Worm (Caenorhabditis elegans) whole organism, late embryonic: ENCODE data around the gene glb-28.

Experiments
- F13H6.1 ChIP-seq: sonication (generic microtip); optimal IDR thresholded peaks from 2 replicates; lab custom pipeline; 2016; ENCODE audit warnings: missing genetic modification characterization, missing compliant biosample characterization
- T23F11.4 ChIP-seq: fragments of 200-800 bp; sonication (Bioruptor generic); optimal IDR thresholded peaks from 2 replicates; lab custom pipeline; 2018; ENCODE audit warnings: mild to moderate bottlenecking, missing genetic modification characterization, missing compliant biosample characterization
- ahr-1 ChIP-seq: sonication (generic microtip); optimal IDR thresholded peaks from 2 replicates; lab custom pipeline; 2016; ENCODE audit warnings: missing genetic modification characterization, missing compliant biosample characterization
- ceh-18 ChIP-seq: sonication (generic microtip); optimal IDR thresholded peaks from 2 replicates; lab custom pipeline; 2016; ENCODE audit warnings: missing genetic modification characterization, missing compliant biosample characterization
- ceh-2 ChIP-seq: sonication (generic microtip); optimal IDR thresholded peaks from 2 replicates; lab custom pipeline; 2016; ENCODE audit warnings: missing genotype, missing genetic modification characterization, missing compliant biosample characterization
- ceh-22 ChIP-seq: sonication (generic microtip); optimal IDR thresholded peaks from 2 replicates; lab custom pipeline; 2017; ENCODE audit warnings: missing biosample characterization, missing genetic modification characterization
- ceh-24 ChIP-seq: sonication (generic microtip); optimal IDR thresholded peaks from 2 replicates; lab custom pipeline; 2016; ENCODE audit warnings: mild to moderate bottlenecking, missing genetic modification characterization, missing compliant biosample characterization
- ceh-31 ChIP-seq: sonication (generic microtip); optimal IDR thresholded peaks from 2 replicates; lab custom pipeline; 2016; ENCODE audit warnings: missing genetic modification characterization, missing compliant biosample characterization
- ceh-34 ChIP-seq: sonication (generic microtip); optimal IDR thresholded peaks from 2 replicates; lab custom pipeline; 2016; ENCODE audit warnings: mild to moderate bottlenecking, missing genetic modification characterization, missing compliant biosample characterization
- ceh-45 ChIP-seq: fragments of 200-800 bp; sonication (Bioruptor generic); IDR thresholded peaks from 2 replicates; pipeline ENCODE4 v1.3.6; 2022; ENCODE audit warnings: missing genetic modification reagents, missing genetic modification characterization, missing compliant biosample characterization
- che-1 ChIP-seq: sonication (generic microtip); optimal IDR thresholded peaks from 2 replicates; lab custom pipeline; 2016; ENCODE audit warnings: mild to moderate bottlenecking, missing genetic modification characterization, missing compliant biosample characterization
- dve-1 ChIP-seq: sonication (generic microtip); optimal IDR thresholded peaks from 2 replicates; lab custom pipeline; 2017; ENCODE audit warnings: antibody characterized with exemption, mild to moderate bottlenecking, missing genetic modification characterization, missing compliant biosample characterization
- elt-4 ChIP-seq: sonication (generic microtip); optimal IDR thresholded peaks from 2 replicates; lab custom pipeline; 2016; ENCODE audit warnings: missing genetic modification characterization, missing compliant biosample characterization
- eyg-1 ChIP-seq: sonication (generic microtip); optimal IDR thresholded peaks from 2 replicates; lab custom pipeline; 2016; ENCODE audit warnings: missing genotype, missing genetic modification characterization, missing compliant biosample characterization
- fkh-10 ChIP-seq: fragments of 150-350 bp; optimal IDR thresholded peaks from 2 replicates; lab custom pipeline; 2014; ENCODE audit warnings: missing biosample characterization, missing genetic modification reagents, missing genetic modification characterization
- fkh-6 ChIP-seq: sonication (generic microtip); optimal IDR thresholded peaks from 2 replicates; lab custom pipeline; 2016; ENCODE audit warnings: missing genetic modification characterization, missing compliant biosample characterization
- hlh-13 ChIP-seq: fragments of 200-800 bp; sonication (Bioruptor generic); optimal IDR thresholded peaks from 2 replicates; lab custom pipeline; 2018; ENCODE audit warnings: mild to moderate bottlenecking, missing genetic modification characterization, missing compliant biosample characterization
- hlh-8 ChIP-seq: sonication (generic microtip); optimal IDR thresholded peaks from 2 replicates; lab custom pipeline; 2016; ENCODE audit warnings: missing genotype, missing genetic modification characterization, missing compliant biosample characterization
- lin-11 ChIP-seq: fragments of 200-800 bp; sonication (Bioruptor generic); optimal IDR thresholded peaks from 2 replicates; lab custom pipeline; 2018; ENCODE audit warnings: mild to moderate bottlenecking, missing genetic modification characterization, missing compliant biosample characterization
- madf-2 ChIP-seq: sonication (generic microtip); optimal IDR thresholded peaks from 2 replicates; lab custom pipeline; 2017; ENCODE audit warnings: missing genetic modification characterization, missing compliant biosample characterization
- nfya-1 ChIP-seq: sonication (generic microtip); optimal IDR thresholded peaks from 2 replicates; lab custom pipeline; 2017; ENCODE audit warnings: missing genetic modification characterization, mild to moderate bottlenecking, missing compliant biosample characterization, antibody characterized with exemption, moderate library complexity
- nhr-11 ChIP-seq: fragments of 150-350 bp; optimal IDR thresholded peaks from 2 replicates; lab custom pipeline; 2014; ENCODE audit warnings: missing biosample characterization, missing genetic modification characterization
- nhr-232 ChIP-seq: sonication (generic microtip); optimal IDR thresholded peaks from 2 replicates; lab custom pipeline; 2016; ENCODE audit warnings: missing genetic modification characterization, missing compliant biosample characterization
- npax-4 ChIP-seq: sonication (generic microtip); optimal IDR thresholded peaks from 2 replicates; lab custom pipeline; 2016; ENCODE audit warnings: missing genetic modification characterization, missing compliant biosample characterization
- pag-3 ChIP-seq: sonication (generic microtip); optimal IDR thresholded peaks from 2 replicates; lab custom pipeline; 2016; ENCODE audit warnings: missing compliant biosample characterization, missing genetic modification characterization, borderline replicate concordance
- pax-1 ChIP-seq: fragments of 150-350 bp; optimal IDR thresholded peaks from 2 replicates; lab custom pipeline; 2014; ENCODE audit warnings: missing biosample characterization, missing genetic modification characterization
- pha-2 ChIP-seq: sonication (generic microtip); optimal IDR thresholded peaks from 2 replicates; lab custom pipeline; 2017; ENCODE audit warnings: mild to moderate bottlenecking, missing genetic modification characterization, missing compliant biosample characterization
- pros-1 ChIP-seq: fragments of 150-350 bp; optimal IDR thresholded peaks from 2 replicates; lab custom pipeline; 2014; ENCODE audit warnings: missing biosample characterization, missing genetic modification reagents, missing genetic modification characterization
- ref-2 ChIP-seq: sonication (generic microtip); optimal IDR thresholded peaks from 2 replicates; lab custom pipeline; 2016; ENCODE audit warnings: missing genetic modification characterization, missing compliant biosample characterization
- rnt-1 ChIP-seq: sonication (generic microtip); optimal IDR thresholded peaks from 2 replicates; lab custom pipeline; 2016; ENCODE audit warnings: missing genetic modification characterization, missing compliant biosample characterization
- sox-4 ChIP-seq: sonication (generic microtip); optimal IDR thresholded peaks from 2 replicates; lab custom pipeline; 2017; ENCODE audit warnings: mild to moderate bottlenecking, missing genetic modification characterization, inconsistent platforms, missing compliant biosample characterization
- syd-9 ChIP-seq: sonication (generic microtip); optimal IDR thresholded peaks from 2 replicates; lab custom pipeline; 2016; ENCODE audit warnings: mild to moderate bottlenecking, missing genetic modification characterization, moderate library complexity, missing compliant biosample characterization
- tbx-2 ChIP-seq: sonication (generic microtip); optimal IDR thresholded peaks from 2 replicates; lab custom pipeline; 2016; ENCODE audit warnings: missing genetic modification characterization, missing compliant biosample characterization
- tbx-7 ChIP-seq: sonication (generic microtip); optimal IDR thresholded peaks from 2 replicates; lab custom pipeline; 2016; ENCODE audit warnings: missing genotype, missing genetic modification characterization, missing compliant biosample characterization
- unc-3 ChIP-seq, 2 experiments: fragments of 200-800 bp in 1 of 2; sonication (Bioruptor generic) in 1 of 2; sonication (generic microtip) in 1 of 2; conservative IDR thresholded peaks in 1 of 2; optimal IDR thresholded peaks in 1 of 2; 2 replicates each; pipeline versions ENCODE4 v1.3.6 to Lab custom; 2016 to 2022; ENCODE audit warnings: missing compliant biosample characterization in 2 of 2, missing genetic modification characterization in 2 of 2, missing genetic modification reagents in 1 of 2
- unc-42 ChIP-seq: sonication (generic microtip); optimal IDR thresholded peaks from 2 replicates; lab custom pipeline; 2016; ENCODE audit warnings: missing genotype, missing genetic modification characterization, missing compliant biosample characterization

Gene glb-28

DNA sequence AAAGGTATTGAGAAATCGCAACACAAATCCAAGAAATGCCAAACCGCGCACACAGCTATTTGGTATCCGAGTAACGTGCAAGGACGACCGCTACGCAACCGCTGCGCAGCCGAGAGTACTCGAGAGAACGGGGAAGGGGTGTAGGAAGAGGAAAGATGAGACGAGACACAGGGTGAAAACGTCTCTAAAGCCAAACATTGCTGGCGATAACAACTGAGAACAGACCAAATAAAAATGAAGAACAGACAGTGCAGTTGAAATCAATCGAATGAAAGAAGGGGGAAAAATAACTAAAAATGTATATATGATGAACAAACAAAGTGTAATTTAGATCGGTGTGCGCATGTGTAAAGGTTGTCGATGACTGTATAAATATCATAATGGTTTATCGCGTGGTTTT is 35.8 kb downstream of the glb-28 start:
- TF ChIP-seq unc-3 (GFP tag; conservative IDR thresholded peaks at IDR 0.05; lab: Robert Waterston, UW), result no peak
- TF ChIP-seq unc-3 (tag; optimal IDR thresholded peaks at IDR 0.05; lab: Kevin White, UChicago), result no peak
- peak; percentile 15 for TF ChIP-seq ceh-34 (tag; lab: Kevin White, UChicago)
- peak; percentile 8 for TF ChIP-seq ceh-18 (tag; lab: Kevin White, UChicago)
- no peak for TF ChIP-seq fkh-10 (GFP tag; lab: Kevin White, UChicago)
- no peak for TF ChIP-seq ceh-24 (tag; lab: Kevin White, UChicago)
- peak; percentile 12 for TF ChIP-seq nfya-1 (tag; lab: Kevin White, UChicago)
- no peak for TF ChIP-seq hlh-8 (tag; lab: Kevin White, UChicago)
- TF ChIP-seq fkh-6 (tag; lab: Kevin White, UChicago), result no peak
- TF ChIP-seq madf-2 (tag; lab: Kevin White, UChicago), result no peak
- TF ChIP-seq tbx-2, result peak; percentile 51
- TF ChIP-seq sox-4 (tag; lab: Kevin White, UChicago), result no peak
- peak; percentile 8 for TF ChIP-seq ceh-2 (tag; lab: Kevin White, UChicago)
- TF ChIP-seq ceh-31 (tag; lab: Kevin White, UChicago), result peak; percentile 26

DNA sequence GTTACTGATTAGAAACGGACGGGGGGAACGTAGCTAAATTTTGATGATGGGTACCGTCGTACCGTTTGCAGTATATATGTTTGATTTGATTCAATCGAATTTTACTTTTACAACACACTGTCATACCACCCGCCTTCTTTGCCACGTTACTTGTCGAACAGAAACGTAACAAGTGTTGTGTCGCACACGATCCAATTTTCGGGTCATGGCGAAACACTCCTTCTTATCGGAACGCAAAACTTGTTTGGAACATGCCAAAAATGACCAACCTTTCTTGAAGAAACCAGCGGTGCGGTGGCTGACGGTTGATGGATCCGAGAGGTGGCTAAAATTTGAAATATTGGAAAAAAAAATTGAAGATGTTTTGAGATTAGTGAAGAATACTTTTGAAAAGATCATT is 36.7 kb downstream of the glb-28 start:
- TF ChIP-seq lin-11 (tag; lab: Kevin White, UChicago) (no peak), tbx-7 (tag; lab: Kevin White, UChicago) (no peak), pag-3 (tag; lab: Kevin White, UChicago) (no peak), unc-3 (GFP tag; conservative IDR thresholded peaks at IDR 0.05; lab: Robert Waterston, UW) (no peak), unc-3 (tag; optimal IDR thresholded peaks at IDR 0.05; lab: Kevin White, UChicago) (no peak)

DNA sequence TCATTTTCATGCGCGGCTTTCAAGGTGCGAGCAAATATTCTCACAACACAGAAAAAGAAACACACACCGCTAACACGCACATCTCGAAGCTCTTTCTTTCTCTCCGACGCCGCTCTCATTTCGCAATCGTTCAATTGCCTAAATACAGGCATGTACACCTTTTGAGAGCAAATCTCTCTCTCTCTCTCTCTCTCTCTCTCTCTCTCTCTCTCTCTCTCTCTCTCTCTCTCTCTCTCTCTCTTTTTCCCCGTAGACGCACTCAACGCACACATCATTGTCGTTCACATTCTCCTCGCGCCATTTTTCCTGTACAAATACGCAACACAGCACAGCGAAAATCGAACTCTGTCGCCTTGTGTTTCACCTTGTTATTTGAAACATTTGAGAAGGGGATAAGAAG is 37.7 kb downstream of the glb-28 start:
- no peak for TF ChIP-seq ahr-1 (tag; lab: Kevin White, UChicago)
- peak; percentile 59 for TF ChIP-seq pha-2
- peak; percentile 56 for TF ChIP-seq ceh-22 (tag; lab: Kevin White, UChicago)
- peak; percentile 11 for TF ChIP-seq dve-1

DNA sequence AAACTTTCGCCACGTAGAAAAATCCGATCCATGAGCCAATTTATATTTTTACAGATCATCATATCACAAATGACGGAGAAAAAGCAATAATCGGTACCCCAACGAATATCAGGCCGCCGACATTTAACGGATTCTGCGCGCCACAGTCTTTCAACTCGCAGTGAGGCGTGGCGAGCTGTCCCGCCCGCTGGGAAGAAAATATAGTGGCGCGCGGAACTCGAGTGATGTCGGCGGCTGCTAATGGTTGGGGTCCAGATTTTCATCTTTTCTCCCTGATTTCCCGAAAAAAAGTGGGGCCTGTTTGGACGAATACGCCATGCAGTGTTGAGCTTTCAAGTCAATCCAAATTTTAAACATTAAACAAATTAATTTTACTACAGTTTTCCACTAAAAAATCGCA is 38.5 kb downstream of the glb-28 start:
- no peak for TF ChIP-seq sox-4 (tag; lab: Kevin White, UChicago)
- no peak for TF ChIP-seq T23F11.4 (GFP tag; lab: Kevin White, UChicago)
- no peak for TF ChIP-seq syd-9 (tag; lab: Kevin White, UChicago)
- no peak for TF ChIP-seq F13H6.1 (tag; lab: Kevin White, UChicago)
- no peak for TF ChIP-seq pax-1
- TF ChIP-seq unc-42 (tag; lab: Kevin White, UChicago), result no peak
- no peak for TF ChIP-seq pros-1 (tag; lab: Kevin White, UChicago)
- no peak for TF ChIP-seq hlh-13
- no peak for TF ChIP-seq nhr-11 (tag; lab: Kevin White, UChicago)
- TF ChIP-seq tbx-7 (tag; lab: Kevin White, UChicago), result no peak
- TF ChIP-seq pag-3 (tag; lab: Kevin White, UChicago), result no peak
- TF ChIP-seq lin-11 (tag; lab: Kevin White, UChicago), result no peak
- no peak for TF ChIP-seq che-1 (tag; lab: Kevin White, UChicago)
- TF ChIP-seq npax-4, result no peak

DNA sequence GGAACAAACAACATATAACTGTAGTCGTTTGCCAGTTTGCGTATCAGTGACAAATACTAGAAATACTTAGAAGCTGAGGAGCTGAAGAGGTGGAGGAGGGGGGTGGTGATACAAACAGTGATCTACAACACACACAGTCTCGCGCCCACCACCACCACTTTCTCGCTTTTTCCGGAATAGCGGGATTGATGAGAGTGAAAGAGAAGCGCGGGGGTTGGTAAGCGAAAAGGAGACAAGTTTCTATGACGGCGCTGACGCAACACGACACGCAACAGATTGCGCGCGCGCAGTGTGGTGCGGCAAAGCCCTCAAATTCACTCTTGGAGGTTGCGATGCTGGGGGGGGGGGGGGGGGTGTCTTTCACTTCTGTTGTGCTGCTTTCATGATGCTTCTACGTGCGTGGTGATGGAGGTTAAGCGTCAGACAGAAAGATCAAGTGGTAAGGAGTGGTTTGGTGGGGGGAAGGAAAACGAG is 39.3 kb downstream of the glb-28 start, which contains the start of gene kin-20:
TSS of gene kin-20 (minus strand) at position 51 of the 474 bp plus-strand sequence.
- TF ChIP-seq ceh-45 (GFP tag; lab: Robert Waterston, UW) (no peak), nhr-232 (no peak), hlh-13 (peak; percentile 7), ref-2 (tag; lab: Kevin White, UChicago) (peak; percentile 22), F13H6.1 (tag; lab: Kevin White, UChicago) (no peak), che-1 (tag; lab: Kevin White, UChicago) (no peak), unc-42 (tag; lab: Kevin White, UChicago) (no peak), hlh-8 (tag; lab: Kevin White, UChicago) (no peak), rnt-1 (tag; lab: Kevin White, UChicago) (peak; percentile 10), elt-4 (tag; lab: Kevin White, UChicago) (no peak), eyg-1 (tag; lab: Kevin White, UChicago) (no peak), ceh-31 (tag; lab: Kevin White, UChicago) (peak; percentile 31), ceh-34 (tag; lab: Kevin White, UChicago) (peak; percentile 23), nfya-1 (tag; lab: Kevin White, UChicago) (peak; percentile 39)
